Fruit fly (Drosophila melanogaster): Measurements from ENCODE around the gene AkhR.

Gene AkhR

dm6 chr2L:6741980-6742591, 26.1 kb upstream of the AkhR start, which contains the start of gene meng (continued):
- TF ChIP-seq ab (GFP tag; optimal IDR thresholded peaks at IDR 0.05), result no peak

dm6 chr2L:6740088-6740487, 24.1 kb upstream of the AkhR start, which contains the start of gene TTLL3A:
TTLL3A (minus strand) TSS chr2L:6740188.
- TF ChIP-seq CG9932 (GFP tag; IDR thresholded peaks at IDR 0.05) (no peak), slbo (GFP tag; IDR thresholded peaks at IDR 0.05) (0 out of 2 replicates have a peak, but pooled peaks have one; percentile 21), CG3995 (GFP tag; optimal IDR thresholded peaks at IDR 0.05) (no peak)

dm6 chr2L:6732566-6732965, 16.6 kb upstream of the AkhR start, which contains the start of gene TTLL3B:
TTLL3B (plus strand) TSS chr2L:6732866.
- TF ChIP-seq CG13424 (tag; optimal IDR thresholded peaks at IDR 0.05), result no peak
- no peak for TF ChIP-seq usp (GFP tag; optimal IDR thresholded peaks at IDR 0.05)
- TF ChIP-seq HLHmδ (GFP tag; optimal IDR thresholded peaks at IDR 0.05), result no peak
- TF ChIP-seq Doc3 (GFP tag; IDR thresholded peaks at IDR 0.05; ENCODE audit: partially characterized antibody), result no peak
- TF ChIP-seq CG4404 (GFP tag; IDR thresholded peaks at IDR 0.05), result no peak

dm6 chr2L:6723750-6724503, 7.9 kb upstream of the AkhR start, which contains the start of gene Liprin-alpha:
Liprin-alpha (plus strand) TSS chr2L:6723903.
- TF ChIP-seq CG14860 (GFP tag; IDR thresholded peaks at IDR 0.05; ENCODE audit: partially characterized antibody) (no peak), CG13775 (GFP tag; optimal IDR thresholded peaks at IDR 0.05) (no peak), fru (optimal IDR thresholded peaks at IDR 0.05) (no peak), Dll (GFP tag; IDR thresholded peaks at IDR 0.05; ENCODE audit: partially characterized antibody) (no peak), CG13296 (GFP tag; optimal IDR thresholded peaks at IDR 0.05) (no peak), phol (tag; optimal IDR thresholded peaks at IDR 0.05) (peak; percentile 2), B-H2 (GFP tag; optimal IDR thresholded peaks at IDR 0.05) (no peak), jigr1 (GFP tag; IDR thresholded peaks at IDR 0.05) (no peak), CG1233 (GFP tag; optimal IDR thresholded peaks at IDR 0.05) (no peak), sqz (GFP tag; optimal IDR thresholded peaks at IDR 0.05) (no peak), CG32772 (GFP tag; IDR thresholded peaks at IDR 0.05) (no peak), Trl (optimal IDR thresholded peaks at IDR 0.05) (no peak), Trl (GFP tag; optimal IDR thresholded peaks at IDR 0.05) (no peak), jing (GFP tag; optimal IDR thresholded peaks at IDR 0.05) (no peak), Sox102F (GFP tag; optimal IDR thresholded peaks at IDR 0.05) (no peak), CG4730 (GFP tag; IDR thresholded peaks at IDR 0.05) (no peak), tgo (GFP tag; IDR thresholded peaks at IDR 0.05) (no peak), Rfx (GFP tag; IDR thresholded peaks at IDR 0.05) (no peak), CG7745 (tag; optimal IDR thresholded peaks at IDR 0.05) (no peak), pzg (GFP tag; optimal IDR thresholded peaks at IDR 0.05) (peak; percentile 36), NK7.1 (GFP tag; optimal IDR thresholded peaks at IDR 0.05) (no peak), HmgD (GFP tag; optimal IDR thresholded peaks at IDR 0.05) (no peak), insv (GFP tag; optimal IDR thresholded peaks at IDR 0.05) (peak; percentile 14 to 92), gcm2 (GFP tag; optimal IDR thresholded peaks at IDR 0.05) (no peak), CG4404 (GFP tag; IDR thresholded peaks at IDR 0.05) (no peak), CG8281 (tag; optimal IDR thresholded peaks at IDR 0.05) (no peak), CG9932 (GFP tag; IDR thresholded peaks at IDR 0.05) (no peak), shn (GFP tag; optimal IDR thresholded peaks at IDR 0.05) (no peak), Sin3A (optimal IDR thresholded peaks at IDR 0.05) (peak; percentile 41), HmgZ (tag; optimal IDR thresholded peaks at IDR 0.05) (peak; percentile 29), stwl (tag; optimal IDR thresholded peaks at IDR 0.05) (no peak), CG9609 (GFP tag; optimal IDR thresholded peaks at IDR 0.05) (no peak), CG3838 (GFP tag; optimal IDR thresholded peaks at IDR 0.05) (no peak), CG31441 (GFP tag; IDR thresholded peaks at IDR 0.05) (no peak), maf-S (GFP tag; optimal IDR thresholded peaks at IDR 0.05) (no peak), emc (GFP tag; optimal IDR thresholded peaks at IDR 0.05) (no peak), ind (GFP tag; optimal IDR thresholded peaks at IDR 0.05) (no peak), dan (GFP tag; IDR thresholded peaks at IDR 0.05) (no peak), slbo (GFP tag; IDR thresholded peaks at IDR 0.05) (no peak)

Data from whole organism, embryonic.